Worm (Caenorhabditis elegans) whole organism, L1 larva: ENCODE measurements around the gene F22H10.1.
A peak's percentile ranks its signal among the peaks of the same experiment; 100 is the strongest.

Experiments used
- C04F5.9 ChIP-seq: sonication (generic microtip); optimal IDR thresholded peaks from 2 replicates; lab custom pipeline; 2016; ENCODE audit warnings: missing genetic modification characterization, missing compliant biosample characterization
- F16B12.6 ChIP-seq: fragments of 150-350 bp; optimal IDR thresholded peaks from 2 replicates; lab custom pipeline; 2014; ENCODE audit warnings: missing biosample characterization, missing genetic modification characterization
- aha-1 ChIP-seq: fragments of 150-350 bp; optimal IDR thresholded peaks from 2 replicates; lab custom pipeline; 2014; ENCODE audit warnings: missing biosample characterization, missing genetic modification characterization
- alr-1 ChIP-seq: fragments of 200-800 bp; sonication (Bioruptor generic); optimal IDR thresholded peaks from 2 replicates; lab custom pipeline; 2018; ENCODE audit warnings: borderline replicate concordance, mild to moderate bottlenecking, missing genetic modification characterization, missing compliant biosample characterization
- ama-1 ChIP-seq: fragments of 150-350 bp; optimal IDR thresholded peaks from 2 replicates; lab custom pipeline; 2014
- ceh-8 ChIP-seq: fragments of 200-800 bp; sonication (Bioruptor generic); optimal IDR thresholded peaks from 2 replicates; lab custom pipeline; 2018; ENCODE audit warnings: mild to moderate bottlenecking, missing genetic modification characterization, moderate library complexity, missing compliant biosample characterization
- ceh-82 ChIP-seq, 3 experiments: fragments of 150-350 bp in 1 of 3; sonication (generic microtip) in 2 of 3; optimal IDR thresholded peaks; 2 replicates each; lab custom pipeline; 2014 to 2017; ENCODE audit warnings: missing biosample characterization in 3 of 3, missing genetic modification characterization in 3 of 3
- ceh-90 ChIP-seq: sonication (generic microtip); optimal IDR thresholded peaks from 2 replicates; lab custom pipeline; 2016; ENCODE audit warnings: missing genetic modification characterization, missing compliant biosample characterization
- dsc-1 ChIP-seq: sonication (generic microtip); optimal IDR thresholded peaks from 2 replicates; lab custom pipeline; 2016; ENCODE audit warnings: mild to moderate bottlenecking, missing genetic modification characterization, missing compliant biosample characterization
- elt-2 ChIP-seq: sonication (generic microtip); optimal IDR thresholded peaks from 2 replicates; lab custom pipeline; 2016; ENCODE audit warnings: missing genetic modification characterization, mild to moderate bottlenecking, inconsistent platforms, missing compliant biosample characterization, missing genetic modification reagents
- ets-5 ChIP-seq: fragments of 200-800 bp; sonication (Bioruptor generic); IDR thresholded peaks from 2 replicates; pipeline ENCODE4 v1.3.6; 2022; ENCODE audit warnings: missing genetic modification characterization, missing compliant biosample characterization
- hlh-17 ChIP-seq: fragments of 200-800 bp; sonication (Bioruptor generic); optimal IDR thresholded peaks from 2 replicates; lab custom pipeline; 2018; ENCODE audit warnings: missing genetic modification characterization, mild to moderate bottlenecking, missing compliant biosample characterization, moderate library complexity, borderline replicate concordance
- irx-1 ChIP-seq: sonication (generic microtip); optimal IDR thresholded peaks from 2 replicates; lab custom pipeline; 2016; ENCODE audit warnings: missing genetic modification characterization, missing compliant biosample characterization
- isw-1 ChIP-seq: fragments of 200-800 bp; sonication (Bioruptor generic); IDR thresholded peaks from 2 replicates; pipeline ENCODE4 v1.3.6; 2022; ENCODE audit warnings: missing genetic modification characterization, missing compliant biosample characterization
- lin-13 ChIP-seq: fragments of 150-350 bp; optimal IDR thresholded peaks from 2 replicates; lab custom pipeline; 2014; ENCODE audit warnings: missing biosample characterization, missing genetic modification reagents, missing genetic modification characterization
- mab-9 ChIP-seq: fragments of 200-800 bp; sonication (Bioruptor generic); IDR thresholded peaks from 2 replicates; pipeline ENCODE4 v1.3.6; 2022; ENCODE audit warnings: missing genetic modification reagents, missing genetic modification characterization, missing compliant biosample characterization
- mdl-1 ChIP-seq, 2 experiments: fragments of 150-350 bp; optimal IDR thresholded peaks; 2 replicates each; lab custom pipeline; 2014 to 2017; ENCODE audit warnings: missing biosample characterization in 2 of 2, missing genetic modification characterization in 2 of 2, inconsistent platforms in 1 of 2
- mep-1 ChIP-seq: fragments of 150-350 bp; optimal IDR thresholded peaks from 2 replicates; lab custom pipeline; 2014; ENCODE audit warnings: missing biosample characterization, missing genetic modification characterization
- nhr-20 ChIP-seq: sonication (generic microtip); optimal IDR thresholded peaks from 2 replicates; lab custom pipeline; 2016; ENCODE audit warnings: mild to moderate bottlenecking, missing genetic modification characterization, missing compliant biosample characterization
- nhr-84 ChIP-seq: sonication (generic microtip); optimal IDR thresholded peaks from 2 replicates; lab custom pipeline; 2017; ENCODE audit warnings: missing biosample characterization, missing genetic modification characterization
- rnt-1 ChIP-seq: sonication (generic microtip); optimal IDR thresholded peaks from 2 replicates; lab custom pipeline; 2016; ENCODE audit warnings: mild to moderate bottlenecking, missing genetic modification characterization, moderate library complexity, missing compliant biosample characterization
- skn-1 ChIP-seq: fragments of 150-350 bp; optimal IDR thresholded peaks from 2 replicates; lab custom pipeline; 2014; ENCODE audit warnings: missing biosample characterization, missing genetic modification characterization
- snu-23 ChIP-seq: sonication (generic microtip); optimal IDR thresholded peaks from 2 replicates; lab custom pipeline; 2016; ENCODE audit warnings: missing genetic modification characterization, missing compliant biosample characterization
- sox-4 ChIP-seq: sonication (generic microtip); optimal IDR thresholded peaks from 2 replicates; lab custom pipeline; 2016; ENCODE audit warnings: missing genetic modification characterization, missing compliant biosample characterization
- sptf-1 ChIP-seq: fragments of 150-350 bp; optimal IDR thresholded peaks from 2 replicates; lab custom pipeline; 2014; ENCODE audit warnings: missing biosample characterization, missing genetic modification characterization
- swsn-7 ChIP-seq: sonication (generic microtip); optimal IDR thresholded peaks from 2 replicates; lab custom pipeline; 2016; ENCODE audit warnings: missing genetic modification characterization, missing compliant biosample characterization
- tbx-2 ChIP-seq: sonication (generic microtip); optimal IDR thresholded peaks from 2 replicates; lab custom pipeline; 2016; ENCODE audit warnings: missing genetic modification characterization, missing compliant biosample characterization
- unc-130 ChIP-seq: fragments of 150-350 bp; optimal IDR thresholded peaks from 2 replicates; lab custom pipeline; 2017; ENCODE audit warnings: missing biosample characterization, missing genetic modification characterization, inconsistent platforms
- unc-86 ChIP-seq: sonication (generic microtip); optimal IDR thresholded peaks from 2 replicates; lab custom pipeline; 2016; ENCODE audit warnings: missing genetic modification characterization, missing compliant biosample characterization
- unc-98 ChIP-seq: fragments of 200-800 bp; sonication (Bioruptor generic); IDR thresholded peaks from 2 replicates; pipeline ENCODE4 v1.3.6; 2022; ENCODE audit warnings: missing genetic modification characterization, missing compliant biosample characterization
- vab-15 ChIP-seq: sonication (generic microtip); optimal IDR thresholded peaks from 2 replicates; lab custom pipeline; 2017; ENCODE audit warnings: missing genotype, mild to moderate bottlenecking, missing genetic modification characterization, missing compliant biosample characterization
- ztf-4 ChIP-seq: fragments of 150-350 bp; optimal IDR thresholded peaks from 2 replicates; lab custom pipeline; 2014; ENCODE audit warnings: missing biosample characterization, missing genetic modification characterization

F22H10.1 gene

ce11 chrX:16737478-16737877, 35.2 kb downstream of the F22H10.1 start (continued):
- TF ChIP-seq sptf-1 (tag; lab: Kevin White, UChicago) (no peak), ztf-4 (tag; lab: Kevin White, UChicago) (peak; percentile 6), ceh-90 (tag; lab: Kevin White, UChicago) (no peak), nhr-20 (peak; percentile 9), tbx-2 (tag; lab: Kevin White, UChicago) (no peak), mdl-1 (tag; optimal IDR thresholded peaks at IDR 0.05; lab: Kevin White, UChicago) (no peak), skn-1 (tag; lab: Kevin White, UChicago) (no peak), aha-1 (tag; lab: Kevin White, UChicago) (no peak), ceh-82 (tag; optimal IDR thresholded peaks at IDR 0.05; lab: Kevin White, UChicago) (no peak), ets-5 (no peak), rnt-1 (tag; lab: Kevin White, UChicago) (no peak), irx-1 (no peak), unc-130 (no peak), C04F5.9 (tag; lab: Kevin White, UChicago) (no peak), elt-2 (no peak), hlh-17 (GFP tag; lab: Kevin White, UChicago) (no peak), dsc-1 (tag; lab: Kevin White, UChicago) (no peak), vab-15 (tag; lab: Kevin White, UChicago) (no peak), alr-1 (no peak), lin-13 (GFP tag; lab: Kevin White, UChicago) (no peak), mab-9 (GFP tag; lab: Robert Waterston, UW) (no peak), F16B12.6 (no peak), sox-4 (tag; lab: Kevin White, UChicago) (no peak), ceh-8 (GFP tag; lab: Kevin White, UChicago) (no peak), swsn-7 (tag; lab: Kevin White, UChicago) (peak; percentile 23), ama-1 (lab: Kevin White, UChicago) (no peak), unc-98 (GFP tag; lab: Robert Waterston, UW) (no peak)

DNA sequence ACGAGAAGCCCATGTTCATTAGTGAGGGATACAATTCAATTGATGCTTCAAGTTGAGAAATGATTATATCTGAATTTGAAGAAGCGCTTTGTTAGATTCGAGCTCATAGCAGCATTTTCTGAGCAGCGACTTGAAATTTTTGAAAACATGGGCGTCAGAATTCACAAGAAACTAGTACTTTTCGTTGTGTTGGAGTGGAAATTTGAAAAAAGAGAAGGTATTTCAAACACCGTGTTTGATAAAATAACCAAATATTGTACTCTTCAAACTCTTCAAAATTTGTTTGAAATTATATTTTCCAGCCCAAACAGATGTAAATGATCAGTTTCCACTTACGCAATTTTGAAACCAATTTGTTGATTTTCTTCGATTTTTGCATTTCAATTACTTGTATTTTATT, 42.7 kb downstream of the F22H10.1 start, which contains the start of gene C10E2.2:
Gene C10E2.2, plus strand, starts transcription at position 301 of the 400 bp plus-strand sequence.
- TF ChIP-seq irx-1: no peak
- no peak for TF ChIP-seq ceh-82 (tag; optimal IDR thresholded peaks at IDR 0.05; lab: Kevin White, UChicago)
- no peak for TF ChIP-seq mep-1 (tag; lab: Kevin White, UChicago)
- TF ChIP-seq nhr-20: no peak
- TF ChIP-seq dsc-1 (tag; lab: Kevin White, UChicago): no peak
- no peak for TF ChIP-seq unc-130
- no peak for TF ChIP-seq sox-4 (tag; lab: Kevin White, UChicago)
- TF ChIP-seq nhr-84 (tag; lab: Kevin White, UChicago): no peak
- no peak for TF ChIP-seq unc-98 (GFP tag; lab: Robert Waterston, UW)
- no peak for TF ChIP-seq rnt-1 (tag; lab: Kevin White, UChicago)
- TF ChIP-seq isw-1 (GFP tag; lab: Robert Waterston, UW): no peak
- TF ChIP-seq snu-23: no peak
- TF ChIP-seq, all 84 proteins: peak for 0

DNA sequence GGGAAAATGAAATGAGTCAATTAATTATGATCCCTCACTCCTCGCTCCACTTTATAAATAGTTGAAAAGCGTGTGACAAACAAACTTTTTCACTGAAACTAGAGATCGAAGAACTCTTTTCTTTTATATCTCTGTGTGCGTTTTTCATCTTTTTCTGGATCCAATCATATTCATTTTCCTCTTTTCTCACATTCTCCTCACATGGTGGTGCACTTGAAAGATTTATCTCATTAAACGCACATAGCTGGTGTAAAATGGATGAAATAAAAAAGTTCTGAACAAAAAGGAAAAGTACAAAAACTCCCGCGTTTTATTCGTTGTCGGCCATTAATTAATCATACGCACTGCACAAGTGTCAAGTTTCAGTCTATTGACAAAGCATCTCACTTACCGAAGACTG, 50.0 kb downstream of the F22H10.1 start:
- TF ChIP-seq unc-86 (tag; lab: Kevin White, UChicago): peak; percentile 9
- no peak for TF ChIP-seq sox-4 (tag; lab: Kevin White, UChicago)
